Worm (Caenorhabditis elegans) whole organism, L2 larva: Measurements from ENCODE around the gene rpt-2.
A peak's percentile ranks its signal among the peaks of the same experiment; 100 is the strongest.

Source experiments
- C34F6.9 ChIP-seq: fragments of 150-350 bp; optimal IDR thresholded peaks from 2 replicates; lab custom pipeline; 2014; ENCODE audit warnings: missing biosample characterization, missing genetic modification characterization
- F13H6.1 ChIP-seq: sonication (generic microtip); optimal IDR thresholded peaks from 2 replicates; lab custom pipeline; 2016; ENCODE audit warnings: missing genetic modification characterization, missing compliant biosample characterization
- R02D3.7 ChIP-seq: fragments of 150-350 bp; optimal IDR thresholded peaks from 2 replicates; lab custom pipeline; 2014; ENCODE audit warnings: missing biosample characterization, missing genetic modification characterization
- Y55F3AM.14 ChIP-seq: fragments of 200-800 bp; sonication (Bioruptor generic); optimal IDR thresholded peaks from 2 replicates; lab custom pipeline; 2018; ENCODE audit warnings: mild to moderate bottlenecking, missing genetic modification characterization, missing compliant biosample characterization
- ZK546.5 ChIP-seq: sonication (generic microtip); optimal IDR thresholded peaks from 2 replicates; lab custom pipeline; 2017; ENCODE audit warnings: missing biosample characterization, missing genetic modification characterization
- alr-1 ChIP-seq: fragments of 150-350 bp; optimal IDR thresholded peaks from 2 replicates; lab custom pipeline; 2014; ENCODE audit warnings: missing biosample characterization, missing genetic modification characterization
- aly-2 ChIP-seq: fragments of 150-350 bp; optimal IDR thresholded peaks from 2 replicates; lab custom pipeline; 2014; ENCODE audit warnings: missing biosample characterization, missing genetic modification characterization
- ama-1 ChIP-seq: fragments of 150-350 bp; optimal IDR thresholded peaks from 2 replicates; lab custom pipeline; 2018; ENCODE audit warnings: inconsistent platforms
- blmp-1 ChIP-seq: sonication (generic microtip); optimal IDR thresholded peaks from 2 replicates; lab custom pipeline; 2017; ENCODE audit warnings: missing genetic modification characterization, mild to moderate bottlenecking, missing compliant biosample characterization, antibody characterized with exemption, moderate library complexity; ENCODE audit not compliant: insufficient read depth
- ceh-16 ChIP-seq: fragments of 150-350 bp; optimal IDR thresholded peaks from 2 replicates; lab custom pipeline; 2014; ENCODE audit warnings: missing biosample characterization, missing genetic modification characterization
- ceh-82 ChIP-seq: fragments of 150-350 bp; optimal IDR thresholded peaks from 2 replicates; lab custom pipeline; 2014; ENCODE audit warnings: missing biosample characterization, missing genetic modification characterization
- crh-2 ChIP-seq: sonication (generic microtip); optimal IDR thresholded peaks from 2 replicates; lab custom pipeline; 2017; ENCODE audit warnings: missing biosample characterization, missing genetic modification characterization
- dmd-4 ChIP-seq: sonication (generic microtip); optimal IDR thresholded peaks from 2 replicates; lab custom pipeline; 2017; ENCODE audit warnings: missing biosample characterization, missing genetic modification characterization
- egl-27 ChIP-seq: sonication (generic microtip); optimal IDR thresholded peaks from 3 replicates; lab custom pipeline; 2017; ENCODE audit warnings: missing biosample characterization, missing genetic modification reagents, missing genetic modification characterization
- elt-1 ChIP-seq: fragments of 150-350 bp; optimal IDR thresholded peaks from 2 replicates; lab custom pipeline; 2014; ENCODE audit warnings: missing biosample characterization, missing genetic modification characterization
- elt-3 ChIP-seq: sonication (generic microtip); optimal IDR thresholded peaks from 2 replicates; lab custom pipeline; 2017; ENCODE audit warnings: missing biosample characterization, missing genetic modification characterization
- fos-1 ChIP-seq: fragments of 150-350 bp; optimal IDR thresholded peaks from 2 replicates; lab custom pipeline; 2014; ENCODE audit warnings: missing biosample characterization, missing genetic modification characterization
- gmeb-1 ChIP-seq: fragments of 150-350 bp; optimal IDR thresholded peaks from 2 replicates; lab custom pipeline; 2014; ENCODE audit warnings: missing biosample characterization, missing genetic modification characterization
- lin-11 ChIP-seq: fragments of 150-350 bp; sonication (generic microtip); optimal IDR thresholded peaks from 2 replicates; lab custom pipeline; 2014; ENCODE audit warnings: missing biosample characterization, missing genetic modification characterization, inconsistent platforms, mixed read lengths
- lin-13 ChIP-seq: fragments of 150-350 bp; optimal IDR thresholded peaks from 2 replicates; lab custom pipeline; 2014; ENCODE audit warnings: missing biosample characterization, missing genetic modification reagents, missing genetic modification characterization
- lin-39 ChIP-seq: fragments of 150-350 bp; optimal IDR thresholded peaks from 2 replicates; lab custom pipeline; 2014; ENCODE audit warnings: missing biosample characterization, missing genetic modification reagents, missing genetic modification characterization
- lsy-2 ChIP-seq, 2 experiments: fragments of 150-350 bp in 1 of 2; sonication (generic microtip) in 1 of 2; optimal IDR thresholded peaks; 2 replicates each; lab custom pipeline; 2014 to 2017; ENCODE audit warnings: missing biosample characterization in 2 of 2, missing genetic modification characterization in 2 of 2
- mab-5 ChIP-seq: fragments of 150-350 bp; optimal IDR thresholded peaks from 2 replicates; lab custom pipeline; 2014; ENCODE audit warnings: missing biosample characterization, missing genetic modification characterization
- mbf-1 ChIP-seq: sonication (generic microtip); optimal IDR thresholded peaks from 2 replicates; lab custom pipeline; 2017; ENCODE audit warnings: missing biosample characterization, missing genetic modification characterization
- mdl-1 ChIP-seq, 2 experiments: fragments of 150-350 bp in 1 of 2; sonication (generic microtip) in 1 of 2; optimal IDR thresholded peaks; 2 replicates each; lab custom pipeline; 2017; ENCODE audit warnings: missing biosample characterization in 2 of 2, missing genetic modification characterization in 2 of 2
- nhr-10 ChIP-seq: sonication (generic microtip); optimal IDR thresholded peaks from 2 replicates; lab custom pipeline; 2017; ENCODE audit warnings: missing biosample characterization, missing genetic modification characterization
- nhr-11 ChIP-seq: fragments of 150-350 bp; optimal IDR thresholded peaks from 2 replicates; lab custom pipeline; 2014; ENCODE audit warnings: missing biosample characterization, missing genetic modification characterization
- nhr-12 ChIP-seq: fragments of 150-350 bp; optimal IDR thresholded peaks from 2 replicates; lab custom pipeline; 2014; ENCODE audit warnings: missing biosample characterization, missing genetic modification characterization
- nhr-129 ChIP-seq: fragments of 150-350 bp; optimal IDR thresholded peaks from 2 replicates; lab custom pipeline; 2014; ENCODE audit warnings: missing biosample characterization, missing genetic modification characterization
- nhr-21 ChIP-seq: fragments of 150-350 bp; optimal IDR thresholded peaks from 2 replicates; lab custom pipeline; 2014; ENCODE audit warnings: missing biosample characterization, missing genetic modification characterization
- nhr-23 ChIP-seq: fragments of 150-350 bp; optimal IDR thresholded peaks from 2 replicates; lab custom pipeline; 2014; ENCODE audit warnings: missing biosample characterization, missing genetic modification reagents, missing genetic modification characterization
- nhr-237 ChIP-seq: fragments of 150-350 bp; optimal IDR thresholded peaks from 2 replicates; lab custom pipeline; 2014; ENCODE audit warnings: missing biosample characterization, missing genetic modification characterization
- nhr-25 ChIP-seq: fragments of 150-350 bp; sonication (generic microtip); optimal IDR thresholded peaks from 3 replicates; lab custom pipeline; 2014; ENCODE audit warnings: missing biosample characterization, missing genetic modification characterization
- nhr-6 ChIP-seq: fragments of 150-350 bp; optimal IDR thresholded peaks from 2 replicates; lab custom pipeline; 2014; ENCODE audit warnings: missing biosample characterization, missing genetic modification characterization
- nhr-77 ChIP-seq: fragments of 150-350 bp; optimal IDR thresholded peaks from 2 replicates; lab custom pipeline; 2014; ENCODE audit warnings: missing biosample characterization, missing genetic modification characterization
- peb-1 ChIP-seq: fragments of 150-350 bp; optimal IDR thresholded peaks from 2 replicates; lab custom pipeline; 2014; ENCODE audit warnings: missing biosample characterization, missing genetic modification characterization
- sem-4 ChIP-seq: fragments of 150-350 bp; optimal IDR thresholded peaks from 2 replicates; lab custom pipeline; 2014; ENCODE audit warnings: missing biosample characterization, missing genetic modification reagents, missing genetic modification characterization
- skn-1 ChIP-seq: sonication (generic microtip); optimal IDR thresholded peaks from 2 replicates; lab custom pipeline; 2017; ENCODE audit warnings: missing biosample characterization, missing genetic modification characterization
- sma-3 ChIP-seq: sonication (generic microtip); optimal IDR thresholded peaks from 2 replicates; lab custom pipeline; 2016; ENCODE audit warnings: missing genetic modification reagents, missing genetic modification characterization, missing compliant biosample characterization
- sma-9 ChIP-seq, 2 experiments: fragments of 150-350 bp in 1 of 2; sonication (generic microtip) in 1 of 2; optimal IDR thresholded peaks; 2 replicates each; lab custom pipeline; 2014 to 2016; ENCODE audit warnings: missing genetic modification characterization in 2 of 2, mild to moderate bottlenecking in 1 of 2, missing biosample characterization in 1 of 2, missing compliant biosample characterization in 1 of 2, missing genetic modification reagents in 1 of 2, moderate library complexity in 1 of 2
- snpc-4 ChIP-seq: fragments of 150-350 bp; optimal IDR thresholded peaks from 2 replicates; lab custom pipeline; 2014; ENCODE audit warnings: missing biosample characterization, missing genetic modification characterization
- unc-39 ChIP-seq: fragments of 150-350 bp; optimal IDR thresholded peaks from 2 replicates; lab custom pipeline; 2014; ENCODE audit warnings: missing biosample characterization, missing genetic modification characterization
- unc-55 ChIP-seq: fragments of 150-350 bp; sonication (generic microtip); optimal IDR thresholded peaks from 3 replicates; lab custom pipeline; 2014; ENCODE audit warnings: missing biosample characterization, missing genetic modification reagents, missing genetic modification characterization
- unc-62 ChIP-seq: fragments of 150-350 bp; optimal IDR thresholded peaks from 2 replicates; lab custom pipeline; 2014; ENCODE audit warnings: missing biosample characterization, missing genetic modification reagents, missing genetic modification characterization
- zag-1 ChIP-seq: fragments of 150-350 bp; optimal IDR thresholded peaks from 2 replicates; lab custom pipeline; 2014; ENCODE audit warnings: missing biosample characterization, missing genetic modification characterization
- ztf-1 ChIP-seq: fragments of 200-800 bp; sonication (Bioruptor generic); conservative IDR thresholded peaks from 2 replicates; pipeline ENCODE4 v1.3.6; 2022; ENCODE audit warnings: missing genetic modification characterization, missing compliant biosample characterization
- ztf-11 ChIP-seq: sonication (generic microtip); optimal IDR thresholded peaks from 2 replicates; lab custom pipeline; 2017; ENCODE audit warnings: missing biosample characterization, missing genetic modification characterization
- ztf-4 ChIP-seq: fragments of 150-350 bp; optimal IDR thresholded peaks from 2 replicates; lab custom pipeline; 2014; ENCODE audit warnings: missing biosample characterization, missing genetic modification characterization

rpt-2 gene

ce11 chrV:6017630-6018029, at the start of gene rpt-2, which contains the start of gene aps-1:
Gene rpt-2, minus strand, starts transcription at chrV:6017669.
Gene aps-1, plus strand, starts transcription at chrV:6017970.
- TF ChIP-seq lin-13 (GFP tag; lab: Kevin White, UChicago), result peak; percentile 84
- TF ChIP-seq ztf-4, result peak; percentile 68
- TF ChIP-seq nhr-237 (tag; lab: Kevin White, UChicago), result no peak
- TF ChIP-seq blmp-1 (tag; lab: Kevin White, UChicago), result peak; percentile 59
- peak; percentile 94 for TF ChIP-seq C34F6.9 (tag; lab: Kevin White, UChicago)
- TF ChIP-seq aly-2, result no peak
- no peak for TF ChIP-seq R02D3.7 (tag; lab: Kevin White, UChicago)
- TF ChIP-seq lsy-2 (tag; optimal IDR thresholded peaks at IDR 0.05; lab: Kevin White, UChicago), result peak; percentile 58 to 90
- peak; percentile 84 for TF ChIP-seq mab-5
- no peak for TF ChIP-seq alr-1
- TF ChIP-seq mdl-1 (tag; optimal IDR thresholded peaks at IDR 0.05; lab: Kevin White, UChicago), result peak in 1 of 2 experiments; percentile 18
- TF ChIP-seq ceh-82 (tag; lab: Kevin White, UChicago), result no peak
- TF ChIP-seq ztf-11, result no peak
- no peak for TF ChIP-seq dmd-4
- peak; percentile 25 for TF ChIP-seq egl-27 (tag; lab: Kevin White, UChicago)
- TF ChIP-seq fos-1, result no peak
- no peak for TF ChIP-seq elt-3
- TF ChIP-seq nhr-23 (tag; lab: Kevin White, UChicago), result no peak
- no peak for TF ChIP-seq nhr-77 (tag; lab: Kevin White, UChicago)
- no peak for TF ChIP-seq nhr-10 (tag; lab: Kevin White, UChicago)
- peak; percentile 11 for TF ChIP-seq ceh-16 (tag; lab: Kevin White, UChicago)
- peak; percentile 99 for TF ChIP-seq skn-1 (tag; lab: Kevin White, UChicago)
- TF ChIP-seq ama-1 (lab: Kevin White, UChicago), result peak; percentile 71
- TF ChIP-seq sma-3 (GFP tag; lab: Kevin White, UChicago), result peak; percentile 83
- TF ChIP-seq nhr-6, result peak; percentile 85
- no peak for TF ChIP-seq unc-62
- TF ChIP-seq lin-11 (tag; lab: Kevin White, UChicago), result no peak
- TF ChIP-seq nhr-21 (tag; lab: Kevin White, UChicago), result peak; percentile 69
- TF ChIP-seq nhr-25 (tag; lab: Kevin White, UChicago), result peak; percentile 68
- peak; percentile 89 for TF ChIP-seq sma-9 (GFP tag; optimal IDR thresholded peaks at IDR 0.05; lab: Kevin White, UChicago)
- TF ChIP-seq sma-9 (tag; optimal IDR thresholded peaks at IDR 0.05; lab: Kevin White, UChicago), result no peak
- TF ChIP-seq unc-55, result peak; percentile 96
- peak; percentile 87 for TF ChIP-seq nhr-129 (tag; lab: Kevin White, UChicago)
- TF ChIP-seq zag-1 (tag; lab: Kevin White, UChicago), result peak; percentile 20
- no peak for TF ChIP-seq unc-39 (tag; lab: Kevin White, UChicago)
- no peak for TF ChIP-seq ZK546.5 (tag; lab: Kevin White, UChicago)
- TF ChIP-seq crh-2 (tag; lab: Kevin White, UChicago), result peak; percentile 93
- TF ChIP-seq elt-1 (tag; lab: Kevin White, UChicago), result no peak
- no peak for TF ChIP-seq nhr-12 (tag; lab: Kevin White, UChicago)
- TF ChIP-seq ztf-1 (GFP tag; lab: Robert Waterston, UW), result no peak
- peak; percentile 84 for TF ChIP-seq sem-4 (tag; lab: Kevin White, UChicago)
- no peak for TF ChIP-seq Y55F3AM.14 (GFP tag; lab: Kevin White, UChicago)
- no peak for TF ChIP-seq lin-39 (tag; lab: Kevin White, UChicago)
- TF ChIP-seq F13H6.1, result peak; percentile 76
- TF ChIP-seq mbf-1, result no peak
- TF ChIP-seq nhr-11 (tag; lab: Kevin White, UChicago), result no peak
- TF ChIP-seq gmeb-1, result peak; percentile 84
- no peak for TF ChIP-seq peb-1 (tag; lab: Kevin White, UChicago)
- peak; percentile 71 for TF ChIP-seq snpc-4 (tag; lab: Kevin White, UChicago)
